Worm (Caenorhabditis elegans) whole organism, late embryonic: ENCODE measurements around the gene raga-1.
A peak's percentile ranks its signal among the peaks of the same experiment; 100 is the strongest.

Experiments used
- F13H6.1 ChIP-seq: sonication (generic microtip); optimal IDR thresholded peaks from 2 replicates; lab custom pipeline; 2016; ENCODE audit warnings: missing genetic modification characterization, missing compliant biosample characterization
- T23F11.4 ChIP-seq: fragments of 200-800 bp; sonication (Bioruptor generic); optimal IDR thresholded peaks from 2 replicates; lab custom pipeline; 2018; ENCODE audit warnings: mild to moderate bottlenecking, missing genetic modification characterization, missing compliant biosample characterization
- ama-1 ChIP-seq: fragments of 150-350 bp; optimal IDR thresholded peaks from 2 replicates; lab custom pipeline; 2014
- ceh-18 ChIP-seq: sonication (generic microtip); optimal IDR thresholded peaks from 2 replicates; lab custom pipeline; 2016; ENCODE audit warnings: missing genetic modification characterization, missing compliant biosample characterization
- ceh-2 ChIP-seq: sonication (generic microtip); optimal IDR thresholded peaks from 2 replicates; lab custom pipeline; 2016; ENCODE audit warnings: missing genotype, missing genetic modification characterization, missing compliant biosample characterization
- ceh-22 ChIP-seq: sonication (generic microtip); optimal IDR thresholded peaks from 2 replicates; lab custom pipeline; 2017; ENCODE audit warnings: missing biosample characterization, missing genetic modification characterization
- ceh-31 ChIP-seq: sonication (generic microtip); optimal IDR thresholded peaks from 2 replicates; lab custom pipeline; 2016; ENCODE audit warnings: missing genetic modification characterization, missing compliant biosample characterization
- ceh-34 ChIP-seq: sonication (generic microtip); optimal IDR thresholded peaks from 2 replicates; lab custom pipeline; 2016; ENCODE audit warnings: mild to moderate bottlenecking, missing genetic modification characterization, missing compliant biosample characterization
- ceh-6 ChIP-seq: fragments of 200-800 bp; sonication (Bioruptor generic); optimal IDR thresholded peaks from 2 replicates; lab custom pipeline; 2018; ENCODE audit warnings: mild to moderate bottlenecking, missing genetic modification characterization, missing compliant biosample characterization
- ceh-9 ChIP-seq: sonication (generic microtip); optimal IDR thresholded peaks from 2 replicates; lab custom pipeline; 2016; ENCODE audit warnings: mild to moderate bottlenecking, missing genetic modification characterization, inconsistent platforms, missing compliant biosample characterization
- dmd-4 ChIP-seq: sonication (generic microtip); optimal IDR thresholded peaks from 2 replicates; lab custom pipeline; 2016; ENCODE audit warnings: borderline replicate concordance, missing genetic modification characterization, missing compliant biosample characterization
- dve-1 ChIP-seq: sonication (generic microtip); optimal IDR thresholded peaks from 2 replicates; lab custom pipeline; 2017; ENCODE audit warnings: antibody characterized with exemption, mild to moderate bottlenecking, missing genetic modification characterization, missing compliant biosample characterization
- elt-2 ChIP-seq: sonication (generic microtip); optimal IDR thresholded peaks from 2 replicates; lab custom pipeline; 2016; ENCODE audit warnings: missing genetic modification reagents, missing genetic modification characterization, missing compliant biosample characterization
- fax-1 ChIP-seq: sonication (generic microtip); optimal IDR thresholded peaks from 2 replicates; lab custom pipeline; 2016; ENCODE audit warnings: missing genotype, missing genetic modification characterization, missing compliant biosample characterization
- fkh-10 ChIP-seq: fragments of 150-350 bp; optimal IDR thresholded peaks from 2 replicates; lab custom pipeline; 2014; ENCODE audit warnings: missing biosample characterization, missing genetic modification reagents, missing genetic modification characterization
- fkh-6 ChIP-seq: sonication (generic microtip); optimal IDR thresholded peaks from 2 replicates; lab custom pipeline; 2016; ENCODE audit warnings: missing genetic modification characterization, missing compliant biosample characterization
- gmeb-2 ChIP-seq: sonication (generic microtip); optimal IDR thresholded peaks from 2 replicates; lab custom pipeline; 2016; ENCODE audit warnings: missing genetic modification characterization, inconsistent platforms, missing compliant biosample characterization
- hlh-13 ChIP-seq: fragments of 200-800 bp; sonication (Bioruptor generic); optimal IDR thresholded peaks from 2 replicates; lab custom pipeline; 2018; ENCODE audit warnings: mild to moderate bottlenecking, missing genetic modification characterization, missing compliant biosample characterization
- hlh-30 ChIP-seq: sonication (generic microtip); optimal IDR thresholded peaks from 2 replicates; lab custom pipeline; 2017; ENCODE audit warnings: antibody characterized with exemption, missing genetic modification characterization, missing compliant biosample characterization; ENCODE audit not compliant: insufficient read depth
- hlh-6 ChIP-seq: sonication (generic microtip); optimal IDR thresholded peaks from 2 replicates; lab custom pipeline; 2016; ENCODE audit warnings: missing genotype, missing genetic modification characterization, missing compliant biosample characterization
- hlh-8 ChIP-seq: sonication (generic microtip); optimal IDR thresholded peaks from 2 replicates; lab custom pipeline; 2016; ENCODE audit warnings: missing genotype, missing genetic modification characterization, missing compliant biosample characterization
- lim-6 ChIP-seq: sonication (generic microtip); optimal IDR thresholded peaks from 2 replicates; lab custom pipeline; 2016; ENCODE audit warnings: missing genetic modification characterization, missing compliant biosample characterization
- mec-3 ChIP-seq: sonication (generic microtip); optimal IDR thresholded peaks from 2 replicates; lab custom pipeline; 2016; ENCODE audit warnings: borderline replicate concordance, missing genetic modification characterization, missing compliant biosample characterization
- nfya-1 ChIP-seq: sonication (generic microtip); optimal IDR thresholded peaks from 2 replicates; lab custom pipeline; 2017; ENCODE audit warnings: missing genetic modification characterization, mild to moderate bottlenecking, missing compliant biosample characterization, antibody characterized with exemption, moderate library complexity
- pag-3 ChIP-seq: sonication (generic microtip); optimal IDR thresholded peaks from 2 replicates; lab custom pipeline; 2016; ENCODE audit warnings: missing compliant biosample characterization, missing genetic modification characterization, borderline replicate concordance
- pat-9 ChIP-seq: fragments of 200-800 bp; sonication (Bioruptor generic); optimal IDR thresholded peaks from 2 replicates; lab custom pipeline; 2018; ENCODE audit warnings: mild to moderate bottlenecking, missing genetic modification characterization, moderate library complexity, missing compliant biosample characterization
- pqm-1 ChIP-seq: sonication (generic microtip); optimal IDR thresholded peaks from 2 replicates; lab custom pipeline; 2016; ENCODE audit warnings: missing genetic modification characterization, missing compliant biosample characterization
- rnt-1 ChIP-seq: sonication (generic microtip); optimal IDR thresholded peaks from 2 replicates; lab custom pipeline; 2016; ENCODE audit warnings: missing genetic modification characterization, missing compliant biosample characterization
- sox-4 ChIP-seq: sonication (generic microtip); optimal IDR thresholded peaks from 2 replicates; lab custom pipeline; 2017; ENCODE audit warnings: mild to moderate bottlenecking, missing genetic modification characterization, inconsistent platforms, missing compliant biosample characterization
- syd-9 ChIP-seq: sonication (generic microtip); optimal IDR thresholded peaks from 2 replicates; lab custom pipeline; 2016; ENCODE audit warnings: mild to moderate bottlenecking, missing genetic modification characterization, moderate library complexity, missing compliant biosample characterization
- tbx-2 ChIP-seq: sonication (generic microtip); optimal IDR thresholded peaks from 2 replicates; lab custom pipeline; 2016; ENCODE audit warnings: missing genetic modification characterization, missing compliant biosample characterization
- tbx-7 ChIP-seq: sonication (generic microtip); optimal IDR thresholded peaks from 2 replicates; lab custom pipeline; 2016; ENCODE audit warnings: missing genotype, missing genetic modification characterization, missing compliant biosample characterization
- unc-3 ChIP-seq, 2 experiments: fragments of 200-800 bp in 1 of 2; sonication (Bioruptor generic) in 1 of 2; sonication (generic microtip) in 1 of 2; conservative IDR thresholded peaks in 1 of 2; optimal IDR thresholded peaks in 1 of 2; 2 replicates each; pipeline versions ENCODE4 v1.3.6 to Lab custom; 2016 to 2022; ENCODE audit warnings: missing compliant biosample characterization in 2 of 2, missing genetic modification characterization in 2 of 2, missing genetic modification reagents in 1 of 2
- unc-42 ChIP-seq: sonication (generic microtip); optimal IDR thresholded peaks from 2 replicates; lab custom pipeline; 2016; ENCODE audit warnings: missing genotype, missing genetic modification characterization, missing compliant biosample characterization
- unc-86 ChIP-seq: sonication (generic microtip); optimal IDR thresholded peaks from 2 replicates; lab custom pipeline; 2016; ENCODE audit warnings: missing genetic modification characterization, missing compliant biosample characterization
- zip-5 ChIP-seq: sonication (generic microtip); optimal IDR thresholded peaks from 2 replicates; lab custom pipeline; 2016; ENCODE audit warnings: missing genetic modification characterization, missing compliant biosample characterization

raga-1 gene

DNA sequence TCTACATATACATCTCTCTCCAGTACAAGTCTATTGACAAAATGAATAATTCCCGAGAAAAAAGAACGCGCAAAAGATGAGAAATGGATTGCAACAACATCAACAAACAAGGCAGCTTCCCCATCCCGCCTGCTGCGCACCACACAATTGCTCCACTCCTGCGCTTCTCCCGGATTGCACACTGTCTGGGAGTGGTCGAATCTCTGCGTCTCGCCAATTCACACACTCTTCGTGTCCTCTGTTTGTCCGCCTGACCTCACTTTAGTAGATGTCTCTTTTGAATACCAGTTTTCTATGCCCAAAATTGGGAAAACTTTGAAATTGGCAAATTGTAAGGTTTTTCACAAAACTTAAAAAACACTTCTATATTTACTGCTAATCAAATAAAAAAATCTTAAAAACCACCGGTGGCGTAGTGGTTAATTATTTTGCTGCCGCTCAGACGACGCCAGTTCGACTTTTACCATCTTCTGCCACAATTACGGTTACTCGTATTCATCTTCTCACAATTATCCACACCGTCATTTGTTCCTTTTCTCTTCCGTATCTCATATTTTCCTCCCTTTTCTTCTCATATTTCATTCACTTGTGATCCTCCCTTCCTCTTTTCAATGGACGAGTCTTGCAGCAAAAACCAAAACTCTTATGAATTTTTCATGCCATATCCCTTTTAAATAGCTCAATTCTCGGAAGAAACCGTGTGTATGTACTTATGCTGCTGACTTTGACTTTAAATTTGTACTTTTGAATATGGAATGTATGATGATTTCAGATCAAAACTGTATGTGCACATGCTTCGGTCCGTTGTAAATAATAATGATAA lies 4.7 kb downstream of the raga-1 start, which contains the start of gene rsf-1:
rsf-1 (plus strand) TSS at position 773 of the 823 bp plus-strand sequence.
- no peak for TF ChIP-seq ama-1 (lab: Kevin White, UChicago)
- no peak for TF ChIP-seq fkh-6 (tag; lab: Kevin White, UChicago)
- TF ChIP-seq nfya-1, result peak; percentile 35
- peak; percentile 7 for TF ChIP-seq hlh-30 (tag; lab: Kevin White, UChicago)
- TF ChIP-seq unc-42, result peak; percentile 16
- TF ChIP-seq tbx-2, result peak; percentile 37
- TF ChIP-seq syd-9 (tag; lab: Kevin White, UChicago), result no peak
- peak; percentile 21 for TF ChIP-seq ceh-18 (tag; lab: Kevin White, UChicago)
- TF ChIP-seq ceh-9 (tag; lab: Kevin White, UChicago), result no peak
- no peak for TF ChIP-seq pag-3 (tag; lab: Kevin White, UChicago)
- TF ChIP-seq sox-4, result no peak
- peak; percentile 27 for TF ChIP-seq ceh-31
- no peak for TF ChIP-seq dmd-4 (tag; lab: Kevin White, UChicago)
- no peak for TF ChIP-seq unc-86
- TF ChIP-seq ceh-34 (tag; lab: Kevin White, UChicago), result peak; percentile 52

DNA sequence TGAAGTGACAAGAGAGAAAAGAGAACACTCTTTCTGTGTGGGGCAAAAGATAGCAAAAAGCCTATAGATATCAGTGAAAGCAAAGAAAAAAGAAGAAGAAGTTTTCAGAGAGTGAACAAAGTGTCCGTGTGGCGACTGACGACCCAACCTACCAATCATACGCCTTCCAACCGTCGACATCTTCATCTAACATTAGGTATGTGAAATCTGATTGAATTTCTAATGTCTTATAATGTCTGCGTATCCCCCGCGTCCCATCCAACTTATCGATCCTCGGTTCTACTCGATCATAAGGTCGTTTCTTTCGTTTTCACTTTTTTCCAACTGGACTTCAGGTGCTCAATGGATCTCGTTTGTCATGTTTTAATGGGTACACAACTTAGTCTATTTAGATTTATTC lies 6.2 kb downstream of the raga-1 start:
- TF ChIP-seq sox-4 (no peak), ceh-6 (no peak), fkh-10 (GFP tag; lab: Kevin White, UChicago) (no peak), dve-1 (no peak), hlh-30 (tag; lab: Kevin White, UChicago) (no peak), F13H6.1 (tag; lab: Kevin White, UChicago) (no peak), nfya-1 (no peak), pqm-1 (tag; lab: Kevin White, UChicago) (no peak), ceh-34 (tag; lab: Kevin White, UChicago) (no peak), tbx-2 (no peak), unc-3 (GFP tag; conservative IDR thresholded peaks at IDR 0.05; lab: Robert Waterston, UW) (no peak), unc-3 (tag; optimal IDR thresholded peaks at IDR 0.05; lab: Kevin White, UChicago) (no peak), hlh-8 (tag; lab: Kevin White, UChicago) (no peak), gmeb-2 (no peak), hlh-13 (no peak), unc-42 (no peak), elt-2 (tag; lab: Kevin White, UChicago) (no peak)

DNA sequence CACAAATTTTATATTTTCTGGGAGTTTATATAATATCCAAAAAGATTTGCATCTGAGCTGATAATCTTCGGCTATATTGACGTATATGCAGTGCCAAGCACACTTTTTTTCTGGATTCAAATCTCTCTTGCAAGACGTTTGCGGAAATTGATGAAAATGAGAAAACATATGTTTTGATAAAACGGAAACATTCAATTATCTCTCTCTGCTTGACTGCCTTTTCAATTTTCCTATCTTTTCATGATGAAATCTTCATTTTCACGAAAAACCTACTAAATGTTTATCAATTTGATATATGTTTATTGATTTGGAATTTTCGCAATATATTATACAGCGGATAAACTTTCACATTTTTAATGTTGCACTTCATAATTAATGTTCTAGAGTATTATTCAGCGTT lies 6.8 kb downstream of the raga-1 start:
- no peak for TF ChIP-seq unc-86
- TF ChIP-seq T23F11.4 (GFP tag; lab: Kevin White, UChicago), result no peak
- TF ChIP-seq zip-5 (tag; lab: Kevin White, UChicago), result no peak
- TF ChIP-seq mec-3 (tag; lab: Kevin White, UChicago), result no peak
- no peak for TF ChIP-seq fax-1 (tag; lab: Kevin White, UChicago)
- TF ChIP-seq tbx-2, result no peak
- TF ChIP-seq rnt-1, result no peak
- TF ChIP-seq ceh-22, result no peak
- TF ChIP-seq tbx-7, result no peak
- no peak for TF ChIP-seq syd-9 (tag; lab: Kevin White, UChicago)
- TF ChIP-seq lim-6, result no peak
- no peak for TF ChIP-seq pat-9 (tag; lab: Kevin White, UChicago)
- no peak for TF ChIP-seq ceh-2 (tag; lab: Kevin White, UChicago)
- no peak for TF ChIP-seq pag-3 (tag; lab: Kevin White, UChicago)

DNA sequence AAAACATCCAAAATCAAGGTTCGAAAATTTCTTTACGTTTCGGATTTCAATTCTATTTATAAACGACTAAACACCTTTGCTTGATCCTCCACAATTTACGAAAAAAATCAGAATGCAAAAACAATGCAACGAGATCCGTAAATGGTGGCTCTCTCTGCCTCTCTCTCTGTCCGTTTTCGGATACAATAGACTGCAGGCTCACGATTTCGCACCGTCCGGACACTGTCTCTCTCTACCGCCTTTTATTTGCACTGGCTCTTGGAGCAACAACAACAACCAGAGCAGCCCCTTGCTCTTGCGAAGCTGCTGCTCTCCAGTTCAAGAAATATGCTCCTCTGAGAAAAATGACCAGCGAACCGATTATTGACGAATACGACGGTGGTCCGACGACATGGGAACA lies 11.1 kb downstream of the raga-1 start, which contains the start of gene T24F1.7:
T24F1.7 (plus strand) TSS at position 301 of the 400 bp plus-strand sequence.
- TF ChIP-seq F13H6.1 (tag; lab: Kevin White, UChicago), result no peak
- TF ChIP-seq T23F11.4 (GFP tag; lab: Kevin White, UChicago), result no peak
- no peak for TF ChIP-seq hlh-6 (tag; lab: Kevin White, UChicago)
- no peak for TF ChIP-seq fax-1 (tag; lab: Kevin White, UChicago)
- no peak for TF ChIP-seq ceh-2 (tag; lab: Kevin White, UChicago)
